Worm (Caenorhabditis elegans) whole organism, L3 larva: ENCODE data around the gene ZC21.6.

Experiments used
- ama-1 ChIP-seq: fragments of 150-350 bp; optimal IDR thresholded peaks from 2 replicates; lab custom pipeline; 2018
- ceh-16 ChIP-seq: sonication (generic microtip); optimal IDR thresholded peaks from 2 replicates; lab custom pipeline; 2017; ENCODE audit warnings: missing biosample characterization, missing genetic modification characterization
- fkh-10 ChIP-seq: sonication (generic microtip); optimal IDR thresholded peaks from 2 replicates; lab custom pipeline; 2017; ENCODE audit warnings: missing biosample characterization, missing genetic modification reagents, missing genetic modification characterization
- lin-39 ChIP-seq: fragments of 150-350 bp; optimal IDR thresholded peaks from 2 replicates; lab custom pipeline; 2018; ENCODE audit warnings: missing biosample characterization, missing genetic modification reagents, missing genetic modification characterization
- nhr-43 ChIP-seq: sonication (generic microtip); optimal IDR thresholded peaks from 2 replicates; lab custom pipeline; 2016; ENCODE audit warnings: mild to moderate bottlenecking, missing genetic modification characterization, missing compliant biosample characterization; ENCODE audit not compliant: poor library complexity, severe bottlenecking
- nhr-76 ChIP-seq: fragments of 150-350 bp; sonication (generic microtip); optimal IDR thresholded peaks from 5 replicates; lab custom pipeline; 2014; ENCODE audit warnings: missing biosample characterization, missing genetic modification characterization
- nhr-77 ChIP-seq: fragments of 150-350 bp; optimal IDR thresholded peaks from 2 replicates; lab custom pipeline; 2014; ENCODE audit warnings: missing biosample characterization, missing genetic modification characterization
- skn-1 ChIP-seq: fragments of 150-350 bp; optimal IDR thresholded peaks from 2 replicates; lab custom pipeline; 2014; ENCODE audit warnings: missing biosample characterization, missing genetic modification characterization
- snpc-4 ChIP-seq: fragments of 150-350 bp; optimal IDR thresholded peaks from 2 replicates; lab custom pipeline; 2014; ENCODE audit warnings: missing biosample characterization, missing genetic modification characterization

DNA sequence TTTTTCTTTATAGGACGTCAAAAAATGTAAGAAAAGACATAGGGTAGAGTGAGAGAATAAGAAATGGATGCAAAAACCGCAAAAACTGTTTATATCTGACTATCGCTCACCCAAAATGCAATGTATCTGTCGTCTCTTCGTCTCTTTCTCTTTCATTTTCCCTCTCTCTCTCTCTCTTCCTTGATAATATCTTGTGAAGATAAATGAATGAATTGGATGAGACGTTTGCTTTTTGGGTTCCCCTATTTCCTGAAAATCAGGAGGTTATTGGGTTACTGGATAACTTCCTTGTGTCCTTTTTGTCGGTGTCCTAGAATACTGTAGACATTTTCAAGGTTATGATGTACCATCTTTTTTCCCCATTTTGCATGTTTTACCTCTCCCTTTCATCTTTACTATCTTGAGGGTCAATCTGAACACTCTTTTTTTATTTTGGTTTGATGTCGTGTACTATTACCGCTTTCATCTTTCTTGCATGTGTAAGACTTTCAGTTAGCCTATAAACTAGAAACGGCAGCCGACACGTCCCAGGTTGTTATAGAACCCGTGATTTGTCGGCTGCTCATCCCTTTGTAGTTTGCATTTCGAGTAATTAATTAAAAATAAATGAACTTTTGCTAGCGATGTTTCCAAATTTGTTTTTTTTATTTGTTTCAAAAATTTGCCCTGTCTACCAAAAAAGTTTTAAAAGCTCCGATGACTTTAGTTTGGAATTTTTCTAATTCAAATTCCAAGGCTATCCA, 30.1 kb upstream of the ZC21.6 start:
- TF ChIP-seq ceh-16, result no peak
- no peak for TF ChIP-seq lin-39 (tag; lab: Kevin White, UChicago)
- TF ChIP-seq fkh-10 (GFP tag; lab: Kevin White, UChicago), result no peak
- peak; percentile 71 for TF ChIP-seq snpc-4 (tag; lab: Kevin White, UChicago)
- no peak for TF ChIP-seq nhr-43 (tag; lab: Kevin White, UChicago)
- TF ChIP-seq ama-1 (lab: Kevin White, UChicago), result no peak
- TF ChIP-seq skn-1 (tag; lab: Kevin White, UChicago), result no peak
- TF ChIP-seq nhr-77 (tag; lab: Kevin White, UChicago), result no peak
- no peak for TF ChIP-seq nhr-76 (tag; lab: Kevin White, UChicago)
